Fruit fly (Drosophila melanogaster) Kc167 (cell line): ENCODE data around the gene Cfp1.

ENCODE experiments used
- Myc ChIP-seq: fragments of >200 bp; optimal IDR thresholded peaks from 2 replicates; lab custom pipeline; 2017; ENCODE audit warnings: missing external identifiers
- Sin3A ChIP-seq: fragments of >200 bp; optimal IDR thresholded peaks from 2 replicates; lab custom pipeline; 2018; ENCODE audit warnings: missing external identifiers
- h ChIP-seq: fragments of >200 bp; optimal IDR thresholded peaks from 3 replicates; lab custom pipeline; 2018; ENCODE audit warnings: missing external identifiers
- insv ChIP-seq: fragments of >200 bp; optimal IDR thresholded peaks from 3 replicates; lab custom pipeline; 2018; ENCODE audit warnings: missing external identifiers
- psq ChIP-seq: fragments of >200 bp; optimal IDR thresholded peaks from 2 replicates; lab custom pipeline; 2017; ENCODE audit warnings: missing external identifiers
- ttk ChIP-seq: sonication (Bioruptor generic); optimal IDR thresholded peaks from 2 replicates; lab custom pipeline; 2017; ENCODE audit warnings: missing external identifiers

dm6 chrX:9291270-9291669, 18.5 kb upstream of the Cfp1 start:
- TF ChIP-seq Sin3A (lab: Kevin White, UChicago) (no peak), ttk (lab: Kevin White, UChicago) (no peak), psq (lab: Kevin White, UChicago) (no peak), Myc (no peak), h (lab: Kevin White, UChicago) (no peak), insv (lab: Kevin White, UChicago) (no peak)
